Fruit fly (Drosophila melanogaster) Kc167 (cell line): ENCODE data around the gene CG33689.

Experiments used
- Sin3A ChIP-seq: fragments of >200 bp; optimal IDR thresholded peaks from 2 replicates; lab custom pipeline; 2018; ENCODE audit warnings: missing external identifiers
- psq ChIP-seq: fragments of >200 bp; optimal IDR thresholded peaks from 2 replicates; lab custom pipeline; 2017; ENCODE audit warnings: missing external identifiers
- ttk ChIP-seq: sonication (Bioruptor generic); optimal IDR thresholded peaks from 2 replicates; lab custom pipeline; 2017; ENCODE audit warnings: missing external identifiers

DNA sequence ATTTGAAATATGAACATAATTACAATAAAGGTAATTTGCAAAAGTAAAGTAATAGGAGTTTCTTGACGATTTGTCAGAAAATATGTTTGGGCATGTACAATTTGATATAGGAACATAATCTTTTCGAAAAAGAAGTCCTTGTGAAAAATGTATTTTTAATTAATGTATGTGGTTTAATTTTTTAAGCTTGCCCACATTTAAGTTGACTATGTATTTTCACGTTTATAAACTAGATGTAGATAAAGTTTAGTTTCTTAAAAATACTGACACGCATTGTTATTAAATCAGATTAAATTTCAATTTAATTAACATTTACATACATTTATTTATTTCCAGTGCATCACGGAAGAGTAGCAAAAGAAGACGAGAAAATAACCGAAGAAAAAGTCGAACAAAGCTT is 23.5 kb upstream of the CG33689 start:
- no peak for TF ChIP-seq psq
- TF ChIP-seq ttk (lab: Kevin White, UChicago) = no peak
- no peak for TF ChIP-seq Sin3A (lab: Kevin White, UChicago)
